Fruit fly (Drosophila melanogaster) whole organism, embryonic: Measurements from ENCODE around the gene CG33098.

Source experiments
- Aef1 ChIP-seq: fragments of 200-800 bp; sonication (Bioruptor generic); IDR thresholded peaks from 3 replicates; pipeline ENCODE4 v1.3.6; 2022; ENCODE audit warnings: missing biosample characterization, missing genetic modification characterization
- Atf-2 ChIP-seq: fragments of 200-800 bp; sonication (Bioruptor generic); optimal IDR thresholded peaks from 2 replicates; lab custom pipeline; 2016; ENCODE audit warnings: missing biosample characterization, missing genetic modification characterization
- Atf3 ChIP-seq: fragments of 200-800 bp; sonication (Bioruptor generic); optimal IDR thresholded peaks from 3 replicates; lab custom pipeline; 2016; ENCODE audit warnings: missing biosample characterization, missing genetic modification characterization
- BEAF-32 ChIP-seq: fragments of 200-800 bp; sonication (Bioruptor generic); optimal IDR thresholded peaks from 3 replicates; lab custom pipeline; 2017; ENCODE audit warnings: missing biosample characterization, missing genetic modification characterization, mild to moderate bottlenecking, moderate library complexity, missing genetic modification reagents
- CG10209 ChIP-seq: fragments of 200-800 bp; sonication (Bioruptor generic); optimal IDR thresholded peaks from 3 replicates; lab custom pipeline; 2017; ENCODE audit warnings: missing biosample characterization, mild to moderate bottlenecking, missing genetic modification characterization, missing genetic modification reagents
- CG10267 ChIP-seq: fragments of 200-800 bp; sonication (Bioruptor generic); optimal IDR thresholded peaks from 2 replicates; lab custom pipeline; 2018; ENCODE audit warnings: missing biosample characterization, mild to moderate bottlenecking, missing genetic modification characterization, moderate library complexity
- CG10321 ChIP-seq: fragments of 200-800 bp; sonication (Bioruptor generic); IDR thresholded peaks from 2 replicates; pipeline ENCODE4 v1.3.6; 2022; ENCODE audit warnings: missing biosample characterization, missing genetic modification characterization
- CG10959 ChIP-seq: fragments of 200-800 bp; sonication (Bioruptor generic); IDR thresholded peaks from 2 replicates; pipeline ENCODE4 v1.3.6; 2022; ENCODE audit warnings: missing biosample characterization, missing genetic modification characterization
- CG11093 ChIP-seq: fragments of 200-800 bp; sonication (Bioruptor generic); IDR thresholded peaks from 3 replicates; pipeline ENCODE4 v1.3.6; 2022; ENCODE audit warnings: missing biosample characterization, missing genetic modification characterization
- CG14965 ChIP-seq: fragments of 200-800 bp; sonication (Bioruptor generic); optimal IDR thresholded peaks from 2 replicates; lab custom pipeline; 2016; ENCODE audit warnings: missing biosample characterization, missing genetic modification characterization, borderline replicate concordance
- CG1529 ChIP-seq: fragments of 200-800 bp; sonication (Bioruptor generic); optimal IDR thresholded peaks from 3 replicates; lab custom pipeline; 2018; ENCODE audit warnings: missing biosample characterization, missing genetic modification characterization
- CG17385 ChIP-seq: fragments of 200-800 bp; sonication (Bioruptor generic); optimal IDR thresholded peaks from 3 replicates; lab custom pipeline; 2018; ENCODE audit warnings: missing biosample characterization, mild to moderate bottlenecking, missing genetic modification characterization
- CG17912 ChIP-seq: fragments of 200-800 bp; sonication (Bioruptor generic); optimal IDR thresholded peaks from 2 replicates; lab custom pipeline; 2018; ENCODE audit warnings: missing biosample characterization, mild to moderate bottlenecking, missing genetic modification characterization
- CG2199 ChIP-seq: fragments of 200-800 bp; sonication (Bioruptor generic); IDR thresholded peaks from 3 replicates; pipeline ENCODE4 v1.3.6; 2022; ENCODE audit warnings: missing biosample characterization, missing genetic modification characterization
- CG32772 ChIP-seq: fragments of 200-800 bp; sonication (Bioruptor generic); IDR thresholded peaks from 2 replicates; pipeline ENCODE4 v1.3.6; 2022; ENCODE audit warnings: missing biosample characterization, missing genetic modification characterization
- CG42726 ChIP-seq: fragments of 200-800 bp; sonication (Bioruptor generic); IDR thresholded peaks from 2 replicates; pipeline ENCODE4 v1.3.6; 2022; ENCODE audit warnings: missing biosample characterization, missing genetic modification characterization; ENCODE audit not compliant: partially characterized antibody
- CG4707 ChIP-seq: fragments of 200-800 bp; sonication (Bioruptor generic); optimal IDR thresholded peaks from 2 replicates; lab custom pipeline; 2018; ENCODE audit warnings: missing biosample characterization, mild to moderate bottlenecking, missing genetic modification characterization, moderate library complexity
- CG6254 ChIP-seq: fragments of 200-800 bp; sonication (Bioruptor generic); optimal IDR thresholded peaks from 3 replicates; lab custom pipeline; 2017; ENCODE audit warnings: mild to moderate bottlenecking, missing biosample characterization, missing genetic modification reagents, missing genetic modification characterization
- CG6654 ChIP-seq: fragments of 200-800 bp; sonication (Bioruptor generic); optimal IDR thresholded peaks from 2 replicates; lab custom pipeline; 2017; ENCODE audit warnings: missing biosample characterization, mild to moderate bottlenecking, missing genetic modification characterization
- CG6683 ChIP-seq: fragments of 200-800 bp; sonication (Bioruptor generic); optimal IDR thresholded peaks from 2 replicates; lab custom pipeline; 2017; ENCODE audit warnings: missing biosample characterization, mild to moderate bottlenecking, missing genetic modification characterization, missing genetic modification reagents
- CG7963 ChIP-seq: fragments of 200-800 bp; sonication (Bioruptor generic); IDR thresholded peaks from 3 replicates; pipeline ENCODE4 v1.3.6; 2022; ENCODE audit warnings: missing biosample characterization, missing genetic modification characterization; ENCODE audit not compliant: partially characterized antibody
- CG8359 ChIP-seq: fragments of 200-800 bp; sonication (Bioruptor generic); optimal IDR thresholded peaks from 2 replicates; lab custom pipeline; 2017; ENCODE audit warnings: missing biosample characterization, mild to moderate bottlenecking, missing genetic modification characterization, borderline replicate concordance
- CG9437 ChIP-seq: fragments of 200-800 bp; sonication (Bioruptor generic); optimal IDR thresholded peaks from 2 replicates; lab custom pipeline; 2018; ENCODE audit warnings: missing biosample characterization, mild to moderate bottlenecking, missing genetic modification characterization
- HLH3B ChIP-seq: fragments of 200-800 bp; sonication (Bioruptor generic); IDR thresholded peaks from 2 replicates; pipeline ENCODE4 v1.3.6; 2022; ENCODE audit warnings: missing biosample characterization, missing genetic modification characterization
- HLHmδ ChIP-seq: fragments of 200-800 bp; sonication (Bioruptor generic); optimal IDR thresholded peaks from 2 replicates; lab custom pipeline; 2018; ENCODE audit warnings: missing biosample characterization, mild to moderate bottlenecking, missing genetic modification characterization, moderate library complexity
- Hr78 ChIP-seq, 2 experiments: fragments of 200-800 bp in 1 of 2; fragments of >200 bp in 1 of 2; sonication (Bioruptor generic) in 1 of 2; optimal IDR thresholded peaks; 2 replicates each; lab custom pipeline; 2017 to 2019; ENCODE audit warnings: missing biosample characterization in 2 of 2, missing genetic modification characterization in 2 of 2, mild to moderate bottlenecking in 1 of 2, moderate library complexity in 1 of 2
- Lhr ChIP-seq: fragments of 200-800 bp; sonication (Bioruptor generic); optimal IDR thresholded peaks from 3 replicates; lab custom pipeline; 2017; ENCODE audit warnings: mild to moderate bottlenecking, missing biosample characterization, missing genetic modification reagents, missing genetic modification characterization
- Mad ChIP-seq: fragments of 200-800 bp; sonication (Bioruptor generic); optimal IDR thresholded peaks from 2 replicates; lab custom pipeline; 2016; ENCODE audit warnings: missing biosample characterization, missing genetic modification characterization
- NC2β ChIP-seq: fragments of 200-800 bp; sonication (Bioruptor generic); optimal IDR thresholded peaks from 2 replicates; lab custom pipeline; 2016; ENCODE audit warnings: missing biosample characterization, missing genetic modification characterization
- Opbp ChIP-seq: fragments of 200-800 bp; sonication (Bioruptor generic); IDR thresholded peaks from 3 replicates; pipeline ENCODE4 v1.3.6; 2022; ENCODE audit warnings: missing biosample characterization, missing genetic modification characterization; ENCODE audit not compliant: partially characterized antibody
- Tbp ChIP-seq: fragments of >200 bp; optimal IDR thresholded peaks from 2 replicates; lab custom pipeline; 2018; ENCODE audit warnings: missing biosample characterization, missing genetic modification characterization
- br ChIP-seq: fragments of >200 bp; optimal IDR thresholded peaks from 2 replicates; lab custom pipeline; 2017
- cas ChIP-seq: fragments of 200-800 bp; sonication (Bioruptor generic); IDR thresholded peaks from 2 replicates; pipeline ENCODE4 v1.3.6; 2022; ENCODE audit warnings: missing biosample characterization, missing genetic modification characterization
- cg ChIP-seq: fragments of 200-800 bp; sonication (Bioruptor generic); optimal IDR thresholded peaks from 3 replicates; lab custom pipeline; 2019; ENCODE audit warnings: missing biosample characterization, mild to moderate bottlenecking, missing genetic modification characterization, moderate library complexity
- crol ChIP-seq: fragments of 200-800 bp; sonication (Bioruptor generic); IDR thresholded peaks from 2 replicates; pipeline ENCODE4 v1.3.6; 2022; ENCODE audit warnings: missing biosample characterization, missing genetic modification characterization
- emc ChIP-seq: fragments of 200-800 bp; sonication (Bioruptor generic); optimal IDR thresholded peaks from 2 replicates; lab custom pipeline; 2016; ENCODE audit warnings: missing biosample characterization, missing genetic modification characterization
- en ChIP-seq: fragments of 200-800 bp; sonication (Bioruptor generic); optimal IDR thresholded peaks from 2 replicates; lab custom pipeline; 2016; ENCODE audit warnings: missing biosample characterization, missing genetic modification characterization
- grau ChIP-seq: fragments of 200-800 bp; optimal IDR thresholded peaks from 3 replicates; lab custom pipeline; 2019; ENCODE audit warnings: missing biosample characterization, mild to moderate bottlenecking, missing genetic modification characterization, moderate library complexity
- hth ChIP-seq: fragments of >200 bp; optimal IDR thresholded peaks from 2 replicates; lab custom pipeline; 2017; ENCODE audit warnings: inconsistent platforms
- ken ChIP-seq: fragments of 200-800 bp; sonication (Bioruptor generic); IDR thresholded peaks from 3 replicates; pipeline ENCODE4 v1.3.6; 2022; ENCODE audit warnings: missing biosample characterization, missing genetic modification characterization
- nau ChIP-seq: fragments of 200-800 bp; sonication (Bioruptor generic); optimal IDR thresholded peaks from 3 replicates; lab custom pipeline; 2017; ENCODE audit warnings: missing biosample characterization, mild to moderate bottlenecking, missing genetic modification characterization, missing genetic modification reagents
- nerfin-1 ChIP-seq: fragments of 200-800 bp; sonication (Bioruptor generic); optimal IDR thresholded peaks from 3 replicates; lab custom pipeline; 2019; ENCODE audit warnings: missing biosample characterization, mild to moderate bottlenecking, missing genetic modification characterization, moderate library complexity
- pum ChIP-seq: fragments of 200-800 bp; sonication (Bioruptor generic); optimal IDR thresholded peaks from 2 replicates; lab custom pipeline; 2016; ENCODE audit warnings: missing biosample characterization, missing genetic modification characterization
- repo ChIP-seq: fragments of 200-800 bp; sonication (Bioruptor generic); optimal IDR thresholded peaks from 2 replicates; lab custom pipeline; 2016; ENCODE audit warnings: missing biosample characterization, missing genetic modification characterization
- run ChIP-seq: fragments of 200-800 bp; sonication (Bioruptor generic); optimal IDR thresholded peaks from 3 replicates; lab custom pipeline; 2018; ENCODE audit warnings: missing biosample characterization, mild to moderate bottlenecking, missing genetic modification characterization
- sima ChIP-seq: fragments of 200-800 bp; sonication (Bioruptor generic); optimal IDR thresholded peaks from 2 replicates; lab custom pipeline; 2016; ENCODE audit warnings: missing biosample characterization, missing genetic modification characterization
- ssp ChIP-seq: fragments of 200-800 bp; sonication (Bioruptor generic); IDR thresholded peaks from 2 replicates; pipeline ENCODE4 v1.3.6; 2022; ENCODE audit warnings: missing biosample characterization, missing genetic modification characterization
- stc ChIP-seq: fragments of 200-800 bp; sonication (Bioruptor generic); IDR thresholded peaks from 2 replicates; pipeline ENCODE4 v1.3.6; 2022; ENCODE audit warnings: missing biosample characterization, missing genetic modification characterization
- tio ChIP-seq: fragments of 200-800 bp; sonication (Bioruptor generic); optimal IDR thresholded peaks from 2 replicates; lab custom pipeline; 2017; ENCODE audit warnings: missing biosample characterization, missing genetic modification characterization, inconsistent platforms
- yki ChIP-seq: fragments of >200 bp; optimal IDR thresholded peaks from 3 replicates; lab custom pipeline; 2018

Gene CG33098

DNA sequence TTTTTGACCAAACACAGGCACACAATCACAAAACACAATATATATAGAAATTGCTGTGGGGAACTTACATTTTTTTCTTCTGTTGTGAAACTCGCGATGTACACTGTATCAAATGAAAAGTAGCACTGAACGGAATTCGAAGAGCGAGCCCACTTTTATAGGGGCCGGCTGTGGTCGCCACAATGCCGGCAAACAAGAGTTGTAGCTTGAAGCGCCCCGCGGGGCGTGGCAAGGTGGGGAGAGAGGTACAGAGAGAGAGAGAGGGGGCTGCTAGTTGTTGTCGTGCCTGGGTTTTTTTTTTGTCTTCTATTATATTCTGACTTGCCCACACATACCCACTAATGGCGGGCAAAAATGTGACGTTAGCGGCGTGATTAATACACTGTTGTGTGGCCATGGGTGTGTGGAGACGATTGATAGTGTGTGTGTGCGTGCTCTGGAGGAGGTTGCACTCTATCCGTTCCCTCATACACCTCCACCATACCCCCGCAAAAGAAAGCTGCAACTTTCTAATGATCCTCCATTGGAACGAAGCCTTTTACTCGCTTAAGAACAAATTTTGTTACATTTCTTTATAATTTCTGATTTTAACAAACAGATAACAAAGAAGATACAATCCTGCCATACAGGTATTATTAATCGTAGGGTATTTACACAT, 17.7 kb upstream of the CG33098 start, which contains the start of gene GstD1 (continued):
- no peak for TF ChIP-seq Atf3 (GFP tag; lab: Kevin White, UChicago)
- no peak for TF ChIP-seq en (GFP tag; lab: Kevin White, UChicago)
- TF ChIP-seq NC2β (GFP tag; lab: Kevin White, UChicago) = peak; percentile 38
- no peak for TF ChIP-seq run (tag; lab: Kevin White, UChicago)
- TF ChIP-seq cg = peak; percentile 76
- peak; percentile 35; the same call in 2 of the 3 replicates for TF ChIP-seq Opbp (GFP tag; lab: Robert Waterston, UW)
- no peak for TF ChIP-seq CG11093 (GFP tag; lab: Robert Waterston, UW)
- peak; percentile 33 for TF ChIP-seq repo (GFP tag; lab: Kevin White, UChicago)
- no peak for TF ChIP-seq CG4707 (GFP tag; lab: Kevin White, UChicago)
- peak; percentile 19 for TF ChIP-seq emc (GFP tag; lab: Kevin White, UChicago)
- TF ChIP-seq CG6683 = no peak
- TF ChIP-seq sima (GFP tag; lab: Kevin White, UChicago) = no peak
- peak; percentile 100 for TF ChIP-seq crol
- TF ChIP-seq CG10321 (GFP tag; lab: Robert Waterston, UW) = 0 out of 2 replicates have a peak, but pooled peaks have one; percentile 20
- peak; percentile 32 for TF ChIP-seq CG10267 (tag; lab: Kevin White, UChicago)
- TF ChIP-seq CG17385 (GFP tag; lab: Kevin White, UChicago) = no peak
- no peak for TF ChIP-seq CG8359 (GFP tag; lab: Kevin White, UChicago)
- peak in 1 of 2 experiments; percentile 23 for TF ChIP-seq Hr78 (GFP tag; optimal IDR thresholded peaks at IDR 0.05; lab: Kevin White, UChicago)
- no peak for TF ChIP-seq CG17912 (GFP tag; lab: Kevin White, UChicago)
- no peak for TF ChIP-seq yki (lab: Kevin White, UChicago)
- no peak for TF ChIP-seq Atf-2
- peak; percentile 71; the same call in 2 of the 3 replicates for TF ChIP-seq Aef1 (GFP tag; lab: Robert Waterston, UW)
- TF ChIP-seq CG6254 (GFP tag; lab: Kevin White, UChicago) = no peak
- TF ChIP-seq CG32772 (GFP tag; lab: Robert Waterston, UW) = peak; percentile 76
- TF ChIP-seq grau (tag; lab: Kevin White, UChicago) = peak; percentile 46
- TF ChIP-seq nerfin-1 (tag; lab: Kevin White, UChicago) = no peak
- TF ChIP-seq CG10209 (GFP tag; lab: Kevin White, UChicago) = no peak
- TF ChIP-seq hth = no peak
- peak; percentile 45; the same call in 1 of the 3 replicates for TF ChIP-seq CG7963 (GFP tag; lab: Robert Waterston, UW)
- no peak for TF ChIP-seq Lhr
- TF ChIP-seq ken (GFP tag; lab: Robert Waterston, UW) = no peak
- no peak for TF ChIP-seq Tbp
- peak; percentile 0 for TF ChIP-seq tio
- TF ChIP-seq CG14965 (GFP tag; lab: Kevin White, UChicago) = no peak
- TF ChIP-seq br = no peak
- no peak for TF ChIP-seq HLH3B (GFP tag; lab: Robert Waterston, UW)
- peak; percentile 6 for TF ChIP-seq nau (GFP tag; lab: Kevin White, UChicago)
- peak; percentile 34 for TF ChIP-seq CG6654 (GFP tag; lab: Kevin White, UChicago)
- TF ChIP-seq CG42726 (GFP tag; lab: Robert Waterston, UW) = peak; percentile 45; the same call in 1 of the 2 replicates
- TF ChIP-seq cas (GFP tag; lab: Robert Waterston, UW) = 0 out of 2 replicates have a peak, but pooled peaks have one; percentile 27
- TF ChIP-seq CG9437 (GFP tag; lab: Kevin White, UChicago) = peak; percentile 35
- no peak for TF ChIP-seq BEAF-32 (GFP tag; lab: Kevin White, UChicago)
- no peak for TF ChIP-seq CG10959 (GFP tag; lab: Robert Waterston, UW)
- TF ChIP-seq CG1529 (GFP tag; lab: Kevin White, UChicago) = no peak
- peak; percentile 6 for TF ChIP-seq pum
- no peak for TF ChIP-seq Mad
- TF ChIP-seq HLHmδ (GFP tag; lab: Kevin White, UChicago) = no peak
- TF ChIP-seq ssp (GFP tag; lab: Robert Waterston, UW) = no peak; the same call in 1 of the 2 replicates
- peak; percentile 52; the same call in 1 of the 2 replicates for TF ChIP-seq stc (GFP tag; lab: Robert Waterston, UW)
- TF ChIP-seq CG2199 (GFP tag; lab: Robert Waterston, UW) = peak; percentile 90; the same call in 2 of the 3 replicates
